Fruit fly (Drosophila melanogaster) whole organism, adult: Measurements from ENCODE around the gene CG46306.

ENCODE experiments used
- CG11617 ChIP-seq: fragments of 200-800 bp; sonication (Bioruptor generic); optimal IDR thresholded peaks from 2 replicates; lab custom pipeline; 2017; ENCODE audit warnings: mild to moderate bottlenecking, missing biosample characterization, missing genetic modification reagents, missing genetic modification characterization
- CG12768 ChIP-seq: fragments of 200-800 bp; sonication (Bioruptor generic); optimal IDR thresholded peaks from 2 replicates; lab custom pipeline; 2017; ENCODE audit warnings: missing biosample characterization, missing genetic modification characterization, mild to moderate bottlenecking, moderate library complexity, missing genetic modification reagents
- CG1620 ChIP-seq: fragments of 200-800 bp; sonication (Bioruptor generic); optimal IDR thresholded peaks from 2 replicates; lab custom pipeline; 2016; ENCODE audit warnings: missing biosample characterization, missing genetic modification characterization
- CG5204 ChIP-seq: fragments of 200-800 bp; sonication (Bioruptor generic); optimal IDR thresholded peaks from 2 replicates; lab custom pipeline; 2016; ENCODE audit warnings: missing biosample characterization, missing genetic modification characterization
- CG7045 ChIP-seq: fragments of 200-800 bp; sonication (Bioruptor generic); optimal IDR thresholded peaks from 2 replicates; lab custom pipeline; 2017; ENCODE audit warnings: missing biosample characterization, mild to moderate bottlenecking, missing genetic modification characterization
- Clk ChIP-seq: fragments of 200-800 bp; sonication (Bioruptor generic); optimal IDR thresholded peaks from 2 replicates; lab custom pipeline; 2017; ENCODE audit warnings: missing biosample characterization, missing genetic modification characterization
- kay ChIP-seq: fragments of 200-800 bp; sonication (Bioruptor generic); peaks from one replicate; lab custom pipeline; 2016; ENCODE audit warnings: missing biosample characterization, missing genetic modification characterization, borderline replicate concordance
- pad ChIP-seq: fragments of 200-800 bp; sonication (Bioruptor generic); optimal IDR thresholded peaks from 3 replicates; lab custom pipeline; 2017; ENCODE audit warnings: missing biosample characterization, missing genetic modification characterization, mild to moderate bottlenecking, moderate library complexity, missing genetic modification reagents
- tj ChIP-seq: fragments of 200-800 bp; sonication (Bioruptor generic); optimal IDR thresholded peaks from 3 replicates; lab custom pipeline; 2017; ENCODE audit warnings: missing biosample characterization, mild to moderate bottlenecking, missing genetic modification characterization, moderate library complexity

DNA sequence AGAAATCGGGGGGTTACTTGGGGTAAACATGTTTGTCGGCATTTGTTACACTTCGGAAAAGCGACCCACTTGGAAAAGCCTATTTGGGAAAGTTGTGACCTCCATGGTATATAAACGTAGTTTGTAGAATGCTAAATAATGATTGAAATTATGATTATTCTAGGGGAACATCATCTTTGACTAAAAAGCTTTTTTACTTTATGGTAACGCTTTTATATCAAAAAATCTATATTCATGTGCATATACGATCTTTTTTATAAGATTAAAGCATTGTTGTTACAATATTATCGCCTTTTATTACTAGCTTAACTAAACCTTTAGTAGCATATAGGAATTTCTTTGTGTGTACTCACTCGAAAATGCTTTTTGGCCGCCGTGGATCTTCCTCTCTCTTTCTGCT, 1.1 kb downstream of the CG46306 start:
- no peak for TF ChIP-seq CG7045 (GFP tag; lab: Kevin White, UChicago)
- no peak for TF ChIP-seq tj (GFP tag; lab: Kevin White, UChicago)
- TF ChIP-seq Clk (GFP tag; lab: Kevin White, UChicago) = no peak
- TF ChIP-seq kay (GFP tag; lab: Kevin White, UChicago) = no peak
- no peak for TF ChIP-seq CG12768 (GFP tag; lab: Kevin White, UChicago)
- no peak for TF ChIP-seq CG1620
- no peak for TF ChIP-seq CG5204
- no peak for TF ChIP-seq pad (GFP tag; lab: Kevin White, UChicago)
- no peak for TF ChIP-seq CG11617 (GFP tag; lab: Kevin White, UChicago)
